Fruit fly (Drosophila melanogaster) whole organism, pupa: ENCODE measurements around the gene CG17097.

Experiments
- CG10348 ChIP-seq: fragments of 200-800 bp; sonication (Bioruptor generic); IDR thresholded peaks from 2 replicates; pipeline ENCODE4 v1.3.6; 2022; ENCODE audit warnings: missing biosample characterization, missing genetic modification characterization
- CG12605 ChIP-seq: fragments of 200-800 bp; sonication (Bioruptor generic); IDR thresholded peaks from 2 replicates; pipeline ENCODE4 v1.3.6; 2022; ENCODE audit warnings: missing biosample characterization, missing genetic modification characterization
- CG13204 ChIP-seq: fragments of 200-800 bp; sonication (Bioruptor generic); optimal IDR thresholded peaks from 2 replicates; lab custom pipeline; 2018; ENCODE audit warnings: missing biosample characterization, mild to moderate bottlenecking, missing genetic modification characterization, moderate library complexity
- CG14655 ChIP-seq: fragments of 200-800 bp; sonication (Bioruptor generic); optimal IDR thresholded peaks from 3 replicates; lab custom pipeline; 2017; ENCODE audit warnings: mild to moderate bottlenecking, missing biosample characterization, missing genetic modification reagents, missing genetic modification characterization
- CG15710 ChIP-seq: fragments of 200-800 bp; sonication (Bioruptor generic); optimal IDR thresholded peaks from 2 replicates; lab custom pipeline; 2018; ENCODE audit warnings: missing biosample characterization, mild to moderate bottlenecking, missing genetic modification characterization, moderate library complexity
- CG17806 ChIP-seq: fragments of 200-800 bp; sonication (Bioruptor generic); optimal IDR thresholded peaks from 2 replicates; lab custom pipeline; 2018; ENCODE audit warnings: missing biosample characterization, mild to moderate bottlenecking, missing genetic modification characterization, moderate library complexity
- CG32121 ChIP-seq: fragments of 200-800 bp; sonication (Bioruptor generic); IDR thresholded peaks from 2 replicates; pipeline ENCODE4 v1.3.6; 2022; ENCODE audit warnings: missing biosample characterization, missing genetic modification characterization
- CG34367 ChIP-seq: fragments of 200-800 bp; sonication (Bioruptor generic); optimal IDR thresholded peaks from 2 replicates; lab custom pipeline; 2018; ENCODE audit warnings: missing biosample characterization, mild to moderate bottlenecking, missing genetic modification characterization
- CG4496 ChIP-seq: fragments of 200-800 bp; sonication (Bioruptor generic); IDR thresholded peaks from 3 replicates; pipeline ENCODE4 v1.3.6; 2022; ENCODE audit warnings: missing biosample characterization, missing genetic modification characterization
- CG8159 ChIP-seq: fragments of 200-800 bp; sonication (Bioruptor generic); optimal IDR thresholded peaks from 3 replicates; lab custom pipeline; 2018; ENCODE audit warnings: missing biosample characterization, mild to moderate bottlenecking, missing genetic modification characterization, moderate library complexity
- CG8301 ChIP-seq: fragments of 200-800 bp; sonication (Bioruptor generic); optimal IDR thresholded peaks from 2 replicates; lab custom pipeline; 2018; ENCODE audit warnings: missing biosample characterization, mild to moderate bottlenecking, missing genetic modification characterization
- CG9948 ChIP-seq: fragments of 200-800 bp; sonication (Bioruptor generic); optimal IDR thresholded peaks from 2 replicates; lab custom pipeline; 2018; ENCODE audit warnings: missing biosample characterization, mild to moderate bottlenecking, missing genetic modification characterization, moderate library complexity
- D1 ChIP-seq: fragments of 200-800 bp; sonication (Bioruptor generic); optimal IDR thresholded peaks from 2 replicates; lab custom pipeline; 2018; ENCODE audit warnings: missing biosample characterization, mild to moderate bottlenecking, missing genetic modification characterization, moderate library complexity
- EcR ChIP-seq: fragments of 200-800 bp; sonication (Bioruptor generic); optimal IDR thresholded peaks from 3 replicates; lab custom pipeline; 2019; ENCODE audit warnings: missing biosample characterization, missing genetic modification characterization, mild to moderate bottlenecking, moderate library complexity, missing genetic modification reagents
- Ets98B ChIP-seq: fragments of 200-800 bp; sonication (Bioruptor generic); IDR thresholded peaks from 2 replicates; pipeline ENCODE4 v1.3.6; 2022; ENCODE audit warnings: missing biosample characterization, missing genetic modification characterization
- Pif1A ChIP-seq: fragments of 200-800 bp; sonication (Bioruptor generic); optimal IDR thresholded peaks from 3 replicates; lab custom pipeline; 2016; ENCODE audit warnings: missing biosample characterization, missing genetic modification characterization
- Pif1B ChIP-seq: fragments of 200-800 bp; sonication (Bioruptor generic); optimal IDR thresholded peaks from 3 replicates; lab custom pipeline; 2016; ENCODE audit warnings: missing biosample characterization, missing genetic modification characterization
- Snoo ChIP-seq: fragments of 200-800 bp; sonication (Bioruptor generic); optimal IDR thresholded peaks from 3 replicates; lab custom pipeline; 2017; ENCODE audit warnings: missing biosample characterization, mild to moderate bottlenecking, missing genetic modification characterization, inconsistent platforms
- fd96Ca ChIP-seq: fragments of 200-800 bp; sonication (Bioruptor generic); IDR thresholded peaks from 3 replicates; pipeline ENCODE4 v1.3.6; 2022; ENCODE audit warnings: missing biosample characterization, missing genetic modification characterization
- gl ChIP-seq: fragments of 200-800 bp; sonication (Bioruptor generic); optimal IDR thresholded peaks from 2 replicates; lab custom pipeline; 2018; ENCODE audit warnings: missing biosample characterization, mild to moderate bottlenecking, missing genetic modification characterization
- rn ChIP-seq: fragments of 200-800 bp; sonication (Bioruptor generic); IDR thresholded peaks from 2 replicates; pipeline ENCODE4 v1.3.6; 2022; ENCODE audit warnings: missing biosample characterization, missing genetic modification characterization

Gene CG17097

dm6 chr2L:10661490-10662240 is 15.4 kb downstream of the CG17097 start, which contains the start of gene CG31871:
Gene CG31871, plus strand, starts transcription at chr2L:10662081.
- peak; percentile 83 for TF ChIP-seq CG12605 (GFP tag; lab: Robert Waterston, UW)
- no peak for TF ChIP-seq EcR (GFP tag; lab: Kevin White, UChicago)
- peak; percentile 90 for TF ChIP-seq CG8301 (tag; lab: Kevin White, UChicago)
- peak; percentile 75 for TF ChIP-seq Ets98B
- peak; percentile 52; the same call in 1 of the 2 replicates for TF ChIP-seq CG10348 (GFP tag; lab: Robert Waterston, UW)
- TF ChIP-seq D1 (tag; lab: Kevin White, UChicago), result peak; percentile 73
- TF ChIP-seq Pif1B (GFP tag; lab: Kevin White, UChicago), result peak; percentile 33
- TF ChIP-seq rn, result peak; percentile 70
- no peak for TF ChIP-seq gl
- peak; percentile 76 for TF ChIP-seq CG8159 (tag; lab: Kevin White, UChicago)
- TF ChIP-seq CG15710 (tag; lab: Kevin White, UChicago), result peak; percentile 55
- peak; percentile 77 for TF ChIP-seq CG17806
- peak; percentile 89 for TF ChIP-seq CG32121 (GFP tag; lab: Robert Waterston, UW)
- no peak for TF ChIP-seq fd96Ca (GFP tag; lab: Robert Waterston, UW)
- TF ChIP-seq CG13204 (GFP tag; lab: Kevin White, UChicago), result no peak
- TF ChIP-seq CG9948 (tag; lab: Kevin White, UChicago), result peak; percentile 85
- peak; percentile 65 for TF ChIP-seq CG34367 (tag; lab: Kevin White, UChicago)
- peak; percentile 90 for TF ChIP-seq CG14655
- peak; percentile 82 for TF ChIP-seq CG4496 (GFP tag; lab: Robert Waterston, UW)
- TF ChIP-seq, all 21 proteins: peak for 15

DNA sequence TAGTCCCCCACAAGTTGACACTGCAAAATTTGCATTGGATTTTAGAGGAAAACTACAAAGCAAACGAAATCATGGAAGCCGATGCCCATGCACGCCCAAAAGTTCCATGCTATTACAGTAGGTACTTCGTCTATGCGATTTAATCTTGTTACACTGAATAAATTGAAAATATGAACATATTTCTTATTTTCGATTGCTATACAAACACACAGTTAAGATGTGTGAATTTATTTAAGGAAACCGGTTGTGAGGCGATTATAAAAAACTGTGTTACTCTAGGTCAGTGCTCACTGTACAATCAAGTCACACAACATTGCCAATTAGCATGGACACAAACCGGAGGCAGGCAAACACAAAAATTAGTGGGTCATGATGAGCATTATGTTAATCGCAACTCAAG is 19.4 kb downstream of the CG17097 start:
- TF ChIP-seq CG8159 (tag; lab: Kevin White, UChicago), result peak; percentile 69
- peak; percentile 75 for TF ChIP-seq CG8301 (tag; lab: Kevin White, UChicago)
- no peak for TF ChIP-seq CG13204 (GFP tag; lab: Kevin White, UChicago)
- peak; percentile 73 for TF ChIP-seq CG17806
- TF ChIP-seq CG15710 (tag; lab: Kevin White, UChicago), result peak; percentile 68
- no peak for TF ChIP-seq D1 (tag; lab: Kevin White, UChicago)
- TF ChIP-seq Snoo (tag; lab: Kevin White, UChicago), result peak; percentile 37
- no peak for TF ChIP-seq CG10348 (GFP tag; lab: Robert Waterston, UW)
- peak; percentile 86 for TF ChIP-seq CG32121 (GFP tag; lab: Robert Waterston, UW)
- peak; percentile 86; the same call in 2 of the 3 replicates for TF ChIP-seq CG4496 (GFP tag; lab: Robert Waterston, UW)
- TF ChIP-seq EcR (GFP tag; lab: Kevin White, UChicago), result no peak
- TF ChIP-seq Pif1A (GFP tag; lab: Kevin White, UChicago), result peak; percentile 80
- peak; percentile 82; the same call in 2 of the 3 replicates for TF ChIP-seq fd96Ca (GFP tag; lab: Robert Waterston, UW)
- TF ChIP-seq Ets98B, result peak; percentile 90
- TF ChIP-seq CG9948 (tag; lab: Kevin White, UChicago), result peak; percentile 68
- TF ChIP-seq CG14655, result peak; percentile 75
- peak; percentile 62 for TF ChIP-seq CG34367 (tag; lab: Kevin White, UChicago)
- peak; percentile 75 for TF ChIP-seq Pif1B (GFP tag; lab: Kevin White, UChicago)
- peak; percentile 25 for TF ChIP-seq gl
- peak; percentile 64 for TF ChIP-seq rn
- TF ChIP-seq CG12605 (GFP tag; lab: Robert Waterston, UW), result peak; percentile 82

- TF ChIP-seq Pif1A (GFP tag; lab: Kevin White, UChicago) (no peak), Ets98B (no peak), fd96Ca (GFP tag; lab: Robert Waterston, UW) (no peak), D1 (tag; lab: Kevin White, UChicago) (peak; percentile 49)
Measured at dm6 chr2L:10671530-10671929, 25.3 kb downstream of the CG17097 start.

- TF ChIP-seq CG10348 (GFP tag; lab: Robert Waterston, UW), result no peak
- no peak for TF ChIP-seq Pif1B (GFP tag; lab: Kevin White, UChicago)
- TF ChIP-seq CG8301 (tag; lab: Kevin White, UChicago), result peak; percentile 40
- peak; percentile 52; the same call in 2 of the 3 replicates for TF ChIP-seq CG4496 (GFP tag; lab: Robert Waterston, UW)
- TF ChIP-seq Ets98B, result no peak
- TF ChIP-seq CG13204 (GFP tag; lab: Kevin White, UChicago), result no peak
- TF ChIP-seq CG12605 (GFP tag; lab: Robert Waterston, UW), result no peak
- no peak for TF ChIP-seq CG32121 (GFP tag; lab: Robert Waterston, UW)
- peak; percentile 33 for TF ChIP-seq CG9948 (tag; lab: Kevin White, UChicago)
- TF ChIP-seq CG15710 (tag; lab: Kevin White, UChicago), result peak; percentile 24
- no peak for TF ChIP-seq D1 (tag; lab: Kevin White, UChicago)
- peak; percentile 69 for TF ChIP-seq CG8159 (tag; lab: Kevin White, UChicago)
- no peak for TF ChIP-seq gl
- no peak for TF ChIP-seq Snoo (tag; lab: Kevin White, UChicago)
- peak; percentile 42 for TF ChIP-seq CG17806
- TF ChIP-seq rn, result no peak
- TF ChIP-seq Pif1A (GFP tag; lab: Kevin White, UChicago), result no peak
- no peak for TF ChIP-seq EcR (GFP tag; lab: Kevin White, UChicago)
- no peak for TF ChIP-seq CG34367 (tag; lab: Kevin White, UChicago)
- no peak for TF ChIP-seq fd96Ca (GFP tag; lab: Robert Waterston, UW)
- TF ChIP-seq CG14655, result peak; percentile 42
Measured at dm6 chr2L:10672989-10673388, 26.8 kb downstream of the CG17097 start.
